Worm (Caenorhabditis elegans) whole organism, dauer: ENCODE data around the gene sru-30.

ENCODE experiments used
- unc-62 ChIP-seq: sonication (generic microtip); optimal IDR thresholded peaks from 2 replicates; lab custom pipeline; 2017; ENCODE audit warnings: missing biosample characterization, missing genetic modification reagents, missing genetic modification characterization

The sru-30 gene

ce11 chrV:9813527-9813926 is at the start of gene sru-30:
TSS of gene sru-30 (plus strand) at chrV:9813827.
- TF ChIP-seq unc-62 (GFP tag; lab: Kevin White, UChicago): no peak

- TF ChIP-seq unc-62 (GFP tag; lab: Kevin White, UChicago): no peak
These were observed 49.1 kb upstream of the sru-30 start for ce11 chrV:9764552-9764951.

ce11 chrV:9765622-9766021 is 48.0 kb upstream of the sru-30 start:
- no peak for TF ChIP-seq unc-62 (GFP tag; lab: Kevin White, UChicago)

- TF ChIP-seq unc-62 (GFP tag; lab: Kevin White, UChicago): no peak
These were observed 45.7 kb upstream of the sru-30 start for ce11 chrV:9767941-9768340.

- no peak for TF ChIP-seq unc-62 (GFP tag; lab: Kevin White, UChicago)
These were observed 44.5 kb upstream of the sru-30 start, which contains the start of gene unc-42 for ce11 chrV:9768828-9769778. TSS of gene unc-42 (minus strand) at chrV:9769391.

- TF ChIP-seq unc-62 (GFP tag; lab: Kevin White, UChicago): no peak
These were observed 42.3 kb upstream of the sru-30 start for ce11 chrV:9771311-9771710.

- TF ChIP-seq unc-62 (GFP tag; lab: Kevin White, UChicago): no peak
These were observed 41.7 kb upstream of the sru-30 start, which contains the start of gene F46B6.2 for ce11 chrV:9771970-9772369. TSS of gene F46B6.2 (plus strand) at chrV:9772285.

- no peak for TF ChIP-seq unc-62 (GFP tag; lab: Kevin White, UChicago)
These were observed 37.9 kb upstream of the sru-30 start, which contains the start of gene F46B6.12 for ce11 chrV:9775734-9776133. TSS of gene F46B6.12 (minus strand) at chrV:9775834.

ce11 chrV:9777645-9778044 is 36.0 kb upstream of the sru-30 start, which contains the start of gene smg-4:
TSS of gene smg-4 (minus strand) at chrV:9777745.
- no peak for TF ChIP-seq unc-62 (GFP tag; lab: Kevin White, UChicago)

ce11 chrV:9779418-9779817 is 34.2 kb upstream of the sru-30 start, which contains the start of gene F46B6.4:
TSS of gene F46B6.4 (minus strand) at chrV:9779518.
- TF ChIP-seq unc-62 (GFP tag; lab: Kevin White, UChicago): no peak

ce11 chrV:9782045-9782444 is 31.6 kb upstream of the sru-30 start:
- no peak for TF ChIP-seq unc-62 (GFP tag; lab: Kevin White, UChicago)

- no peak for TF ChIP-seq unc-62 (GFP tag; lab: Kevin White, UChicago)
These were observed 30.7 kb upstream of the sru-30 start, which contains the start of gene F46B6.5 for ce11 chrV:9782969-9783368. TSS of gene F46B6.5 (minus strand) at chrV:9783069.

ce11 chrV:9784215-9784614 is 29.4 kb upstream of the sru-30 start:
- TF ChIP-seq unc-62 (GFP tag; lab: Kevin White, UChicago): no peak

ce11 chrV:9786721-9787131 is 26.9 kb upstream of the sru-30 start, which contains the start of gene F46B6.6:
TSS of gene F46B6.6 (minus strand) at chrV:9786868.
- no peak for TF ChIP-seq unc-62 (GFP tag; lab: Kevin White, UChicago)

- TF ChIP-seq unc-62 (GFP tag; lab: Kevin White, UChicago): no peak
These were observed 23.9 kb upstream of the sru-30 start, which contains the start of gene ztf-7 for ce11 chrV:9789657-9790261. TSS of gene ztf-7 (minus strand) at chrV:9789707.

ce11 chrV:9791332-9791731 is 22.3 kb upstream of the sru-30 start, which contains the start of gene lipl-2:
TSS of gene lipl-2 (plus strand) at chrV:9791567.
- TF ChIP-seq unc-62 (GFP tag; lab: Kevin White, UChicago): no peak
